Worm (Caenorhabditis elegans): Measurements from ENCODE around the gene C17H11.5.

The C17H11.5 gene

ce11 chrX:8155447-8155877 is 29.5 kb downstream of the C17H11.5 start:
- TF ChIP-seq nhr-23 (tag; optimal IDR thresholded peaks at IDR 0.05) = peak; percentile 20
- peak; percentile 12 for TF ChIP-seq elt-2 (tag; optimal IDR thresholded peaks at IDR 0.05)
- TF ChIP-seq nfya-1 (tag; optimal IDR thresholded peaks at IDR 0.05; ENCODE audit: insufficient read depth) = peak; percentile 32
- TF ChIP-seq pha-4 (tag; optimal IDR thresholded peaks at IDR 0.05) = peak; percentile 49
- TF ChIP-seq lin-39 (tag; optimal IDR thresholded peaks at IDR 0.05) = peak; percentile 11
- peak; percentile 1 for TF ChIP-seq lin-15B (tag; optimal IDR thresholded peaks at IDR 0.05)

DNA sequence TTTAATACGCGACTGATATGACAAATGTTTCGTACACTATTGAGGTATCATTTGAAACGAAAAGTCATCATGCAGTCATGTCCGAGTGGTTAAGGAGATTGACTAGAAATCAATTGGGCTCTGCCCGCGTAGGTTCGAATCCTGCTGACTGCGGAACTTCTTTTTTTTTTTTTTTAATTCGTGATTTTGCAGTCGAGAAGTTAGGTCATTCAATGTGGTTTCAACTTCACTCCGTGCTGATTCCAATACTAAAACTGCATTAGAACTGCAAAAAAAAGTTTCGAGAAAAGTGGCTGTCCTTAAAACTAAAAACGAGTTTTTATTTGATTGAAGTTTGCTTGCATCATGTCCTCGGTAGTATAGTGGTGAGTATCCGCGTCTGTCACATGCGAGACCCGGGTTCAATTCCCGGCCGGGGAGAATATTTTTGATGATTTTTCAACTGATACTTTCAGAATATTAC is 30.5 kb downstream of the C17H11.5 start:
- TF ChIP-seq nhr-43 (tag; optimal IDR thresholded peaks at IDR 0.05; ENCODE audit: poor library complexity, severe bottlenecking) = peak; percentile 11
- TF ChIP-seq nfya-1 (tag; optimal IDR thresholded peaks at IDR 0.05; ENCODE audit: insufficient read depth) = peak; percentile 7
- TF ChIP-seq elt-2 (tag; optimal IDR thresholded peaks at IDR 0.05) = peak; percentile 32
- TF ChIP-seq pha-4 (tag; optimal IDR thresholded peaks at IDR 0.05) = peak; percentile 5
- TF ChIP-seq pqm-1 (tag; optimal IDR thresholded peaks at IDR 0.05) = peak; percentile 36
- peak; percentile 1 for TF ChIP-seq ceh-28 (tag; optimal IDR thresholded peaks at IDR 0.05)
- TF ChIP-seq hmg-11 (tag; optimal IDR thresholded peaks at IDR 0.05) = peak; percentile 35

DNA sequence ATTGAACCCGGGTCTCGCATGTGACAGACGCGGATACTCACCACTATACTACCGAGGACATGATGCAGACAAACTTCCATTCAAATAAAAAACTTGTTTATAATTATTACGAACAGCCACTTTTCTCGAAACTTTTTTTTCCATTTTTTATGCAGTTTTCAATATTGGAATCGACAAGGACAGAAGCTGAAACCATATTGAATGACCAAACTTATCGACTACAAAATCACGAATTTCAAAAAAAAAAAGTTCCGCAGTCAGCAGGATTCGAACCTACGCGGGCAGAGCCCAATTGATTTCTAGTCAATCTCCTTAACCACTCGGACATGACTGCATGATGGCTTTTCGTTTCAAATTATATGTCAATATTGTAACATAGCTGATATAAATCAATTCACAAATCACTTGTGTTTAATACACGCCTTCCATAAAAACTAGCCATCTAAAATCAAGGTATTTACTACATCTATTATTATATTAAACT is 32.3 kb downstream of the C17H11.5 start:
- TF ChIP-seq elt-2 (tag; optimal IDR thresholded peaks at IDR 0.05) = peak; percentile 2

- TF ChIP-seq nhr-11 (tag; optimal IDR thresholded peaks at IDR 0.05) = no peak
- TF ChIP-seq lin-39 (tag; optimal IDR thresholded peaks at IDR 0.05) = no peak
- TF ChIP-seq nhr-77 (tag; optimal IDR thresholded peaks at IDR 0.05) = no peak
Measured at ce11 chrX:8151409-8151808, 33.5 kb downstream of the C17H11.5 start.

ce11 chrX:8150621-8151020 is 34.3 kb downstream of the C17H11.5 start, which contains the start of gene F22F1.2:
TSS of gene F22F1.2 (minus strand) at chrX:8150721.
- TF ChIP-seq ama-1 (optimal IDR thresholded peaks at IDR 0.05) (no peak), nhr-25 (tag; optimal IDR thresholded peaks at IDR 0.05) (no peak)

DNA sequence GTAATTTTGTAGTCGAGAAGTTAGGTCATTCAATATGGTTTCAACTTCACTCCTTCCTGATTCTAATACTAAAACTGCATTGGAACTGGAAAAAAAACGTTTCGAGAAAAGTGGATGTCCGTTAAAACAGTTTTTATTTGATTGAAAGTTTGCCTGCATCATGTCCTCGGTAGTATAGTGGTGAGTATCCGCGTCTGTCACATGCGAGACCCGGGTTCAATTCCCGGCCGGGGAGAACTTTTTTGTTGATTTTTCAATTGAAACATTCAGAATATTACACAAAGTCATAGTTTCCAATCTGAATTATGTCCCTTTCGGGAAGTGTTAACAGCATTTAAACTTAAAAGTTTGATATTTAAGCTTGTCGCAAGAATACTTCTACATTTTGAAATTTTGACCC is 35.9 kb downstream of the C17H11.5 start:
- TF ChIP-seq nhr-25 (tag; optimal IDR thresholded peaks at IDR 0.05) (no peak), elt-2 (tag; optimal IDR thresholded peaks at IDR 0.05) (peak; percentile 4)

- no peak for TF ChIP-seq nhr-12 (tag; optimal IDR thresholded peaks at IDR 0.05)
- TF ChIP-seq mml-1 (tag; optimal IDR thresholded peaks at IDR 0.05) = no peak
- TF ChIP-seq snpc-4 (tag; optimal IDR thresholded peaks at IDR 0.05) = no peak
- no peak for TF ChIP-seq R02D3.7 (tag; optimal IDR thresholded peaks at IDR 0.05)
- no peak for TF ChIP-seq lin-39 (tag; optimal IDR thresholded peaks at IDR 0.05)
- TF ChIP-seq nhr-23 (tag; optimal IDR thresholded peaks at IDR 0.05) = no peak
- TF ChIP-seq fkh-2 (tag; optimal IDR thresholded peaks at IDR 0.05) = no peak
- no peak for TF ChIP-seq egl-5 (tag; optimal IDR thresholded peaks at IDR 0.05)
- TF ChIP-seq nhr-77 (tag; optimal IDR thresholded peaks at IDR 0.05) = no peak
- TF ChIP-seq daf-12 (tag; optimal IDR thresholded peaks at IDR 0.05) = no peak
Measured at ce11 chrX:8147398-8147797, 37.5 kb downstream of the C17H11.5 start, which contains the start of gene C02B8.1. TSS of gene C02B8.1 (plus strand) at chrX:8147698.

DNA sequence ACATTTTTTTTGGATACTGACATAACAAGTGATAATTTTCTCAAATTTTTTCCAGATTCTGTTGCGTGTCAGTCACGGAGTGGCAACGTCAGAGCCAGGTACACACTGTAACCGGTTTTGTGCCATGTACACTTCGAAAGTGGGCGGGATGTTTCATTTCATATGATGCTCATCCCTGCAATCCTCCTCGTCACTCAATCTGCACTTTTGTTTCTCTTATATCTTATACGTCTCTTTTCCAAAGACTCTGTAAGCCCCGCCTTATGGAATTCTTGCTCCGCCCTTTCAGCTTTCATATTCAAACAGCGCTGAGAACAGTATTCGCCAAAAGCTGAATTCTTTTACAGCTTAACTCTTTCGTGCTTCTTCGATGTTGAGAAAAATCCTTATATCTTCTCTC is 45.8 kb downstream of the C17H11.5 start, which contains the start of gene C02B8.3:
TSS of gene C02B8.3 (plus strand) at position 301 of the 400 bp plus-strand sequence.
- TF ChIP-seq hmg-11 (tag; optimal IDR thresholded peaks at IDR 0.05) (no peak), eor-1 (tag; optimal IDR thresholded peaks at IDR 0.05) (no peak), nhr-67 (tag; optimal IDR thresholded peaks at IDR 0.05) (no peak), sea-2 (GFP tag; optimal IDR thresholded peaks at IDR 0.05) (no peak), ceh-9 (tag; optimal IDR thresholded peaks at IDR 0.05) (no peak)

- TF ChIP-seq unc-39 (tag; optimal IDR thresholded peaks at IDR 0.05) (no peak), ZK546.5 (tag; optimal IDR thresholded peaks at IDR 0.05) (no peak), nhr-237 (tag; optimal IDR thresholded peaks at IDR 0.05) (no peak), lin-39 (tag; optimal IDR thresholded peaks at IDR 0.05) (no peak), elt-2 (tag; optimal IDR thresholded peaks at IDR 0.05) (no peak), fkh-10 (GFP tag; optimal IDR thresholded peaks at IDR 0.05) (no peak), ztf-11 (tag; optimal IDR thresholded peaks at IDR 0.05) (no peak), ceh-16 (tag; optimal IDR thresholded peaks at IDR 0.05) (no peak), elt-1 (tag; optimal IDR thresholded peaks at IDR 0.05) (no peak), R02D3.7 (tag; optimal IDR thresholded peaks at IDR 0.05) (no peak), mml-1 (tag; optimal IDR thresholded peaks at IDR 0.05) (no peak)
Measured at ce11 chrX:8137779-8138178, 47.2 kb downstream of the C17H11.5 start, which contains the start of gene C02B8.7. TSS of gene C02B8.7 (minus strand) at chrX:8137879.

Data from whole organism, L3 larva.